Worm (Caenorhabditis elegans) whole organism, early embryonic: Measurements from ENCODE around the gene him-3.

Experiments
- ceh-36 ChIP-seq: sonication (generic microtip); optimal IDR thresholded peaks from 2 replicates; lab custom pipeline; 2016; ENCODE audit warnings: missing genetic modification characterization, inconsistent platforms, missing compliant biosample characterization
- ets-7 ChIP-seq: sonication (generic microtip); optimal IDR thresholded peaks from 2 replicates; lab custom pipeline; 2016; ENCODE audit warnings: missing genotype, missing genetic modification characterization, missing compliant biosample characterization
- sea-1 ChIP-seq: fragments of 200-800 bp; sonication (Bioruptor generic); conservative IDR thresholded peaks from 2 replicates; pipeline ENCODE4 v1.3.6; 2022; ENCODE audit warnings: missing genetic modification characterization, missing compliant biosample characterization

ce11 chrIV:6971213-6971612 is 6.1 kb upstream of the him-3 start, which contains the start of gene ZK381.62:
- TF ChIP-seq sea-1 (GFP tag; lab: Robert Waterston, UW), result no peak
- no peak for TF ChIP-seq ceh-36 (tag; lab: Kevin White, UChicago)
- TF ChIP-seq ets-7 (tag; lab: Kevin White, UChicago), result no peak
